Fruit fly (Drosophila melanogaster) whole organism, prepupa: ENCODE measurements around the gene atl.
A peak's percentile ranks its signal among the peaks of the same experiment; 100 is the strongest.

Experiments used
- Blimp-1 ChIP-seq: fragments of 200-800 bp; sonication (Bioruptor generic); optimal IDR thresholded peaks from 3 replicates; lab custom pipeline; 2017; ENCODE audit warnings: missing biosample characterization, missing genetic modification characterization, mild to moderate bottlenecking, moderate library complexity, missing genetic modification reagents
- CG10631 ChIP-seq: fragments of 200-800 bp; sonication (Bioruptor generic); optimal IDR thresholded peaks from 2 replicates; lab custom pipeline; 2016; ENCODE audit warnings: missing biosample characterization, missing genetic modification characterization
- CG10669 ChIP-seq: fragments of 200-800 bp; sonication (Bioruptor generic); optimal IDR thresholded peaks from 3 replicates; lab custom pipeline; 2018; ENCODE audit warnings: missing biosample characterization, mild to moderate bottlenecking, missing genetic modification characterization, moderate library complexity
- CG11294 ChIP-seq: fragments of 200-800 bp; sonication (Bioruptor generic); IDR thresholded peaks from 2 replicates; pipeline ENCODE4 v1.3.6; 2022; ENCODE audit warnings: missing biosample characterization, missing genetic modification characterization
- CG11762 ChIP-seq: fragments of 200-800 bp; sonication (Bioruptor generic); optimal IDR thresholded peaks from 3 replicates; lab custom pipeline; 2016; ENCODE audit warnings: missing biosample characterization, missing genetic modification characterization; ENCODE audit not compliant: insufficient read depth
- CG11902 ChIP-seq: fragments of 200-800 bp; sonication (Bioruptor generic); optimal IDR thresholded peaks from 3 replicates; lab custom pipeline; 2016; ENCODE audit warnings: missing biosample characterization, missing genetic modification characterization
- CG16779 ChIP-seq: fragments of 200-800 bp; sonication (Bioruptor generic); optimal IDR thresholded peaks from 3 replicates; lab custom pipeline; 2017; ENCODE audit warnings: missing biosample characterization, mild to moderate bottlenecking, missing genetic modification characterization
- CG3032 ChIP-seq: fragments of 200-800 bp; optimal IDR thresholded peaks from 2 replicates; lab custom pipeline; 2019; ENCODE audit warnings: missing biosample characterization, mild to moderate bottlenecking, missing genetic modification characterization, moderate library complexity
- CG32006 ChIP-seq: fragments of 200-800 bp; sonication (Bioruptor generic); optimal IDR thresholded peaks from 3 replicates; lab custom pipeline; 2017; ENCODE audit warnings: missing biosample characterization, mild to moderate bottlenecking, missing genetic modification characterization
- CG4318 ChIP-seq: fragments of 200-800 bp; sonication (Bioruptor generic); optimal IDR thresholded peaks from 3 replicates; lab custom pipeline; 2017; ENCODE audit warnings: missing biosample characterization, mild to moderate bottlenecking, missing genetic modification characterization
- CG6163 ChIP-seq: fragments of 200-800 bp; sonication (Bioruptor generic); IDR thresholded peaks from 3 replicates; pipeline ENCODE4 v1.3.6; 2022; ENCODE audit warnings: missing biosample characterization, missing genetic modification characterization
- CG6276 ChIP-seq: fragments of 200-800 bp; sonication (Bioruptor generic); optimal IDR thresholded peaks from 2 replicates; lab custom pipeline; 2017; ENCODE audit warnings: missing biosample characterization, mild to moderate bottlenecking, missing genetic modification characterization
- CG6808 ChIP-seq: fragments of 200-800 bp; sonication (Bioruptor generic); optimal IDR thresholded peaks from 3 replicates; lab custom pipeline; 2017; ENCODE audit warnings: missing biosample characterization, missing genetic modification characterization, mild to moderate bottlenecking, moderate library complexity, missing genetic modification reagents
- CG6854 ChIP-seq: fragments of 200-800 bp; sonication (Bioruptor generic); optimal IDR thresholded peaks from 2 replicates; lab custom pipeline; 2017; ENCODE audit warnings: missing biosample characterization, mild to moderate bottlenecking, missing genetic modification characterization
- CG7368 ChIP-seq: fragments of 200-800 bp; sonication (Bioruptor generic); optimal IDR thresholded peaks from 3 replicates; lab custom pipeline; 2016; ENCODE audit warnings: missing biosample characterization, missing genetic modification characterization
- CG8119 ChIP-seq: fragments of 200-800 bp; sonication (Bioruptor generic); IDR thresholded peaks from 3 replicates; pipeline ENCODE4 v1.3.6; 2022; ENCODE audit warnings: missing biosample characterization, missing genetic modification characterization
- CG9139 ChIP-seq: fragments of 200-800 bp; sonication (Bioruptor generic); optimal IDR thresholded peaks from 3 replicates; lab custom pipeline; 2017; ENCODE audit warnings: missing biosample characterization, mild to moderate bottlenecking, missing genetic modification characterization
- Eip78C ChIP-seq: fragments of 200-800 bp; sonication (Bioruptor generic); peaks from one replicate; lab custom pipeline; 2016; ENCODE audit warnings: missing biosample characterization, missing genetic modification characterization
- Ets21C ChIP-seq: fragments of 200-800 bp; sonication (Bioruptor generic); optimal IDR thresholded peaks from 3 replicates; lab custom pipeline; 2016; ENCODE audit warnings: missing biosample characterization, missing genetic modification characterization
- Ets96B ChIP-seq: fragments of 200-800 bp; optimal IDR thresholded peaks from 2 replicates; lab custom pipeline; 2019; ENCODE audit warnings: missing biosample characterization, mild to moderate bottlenecking, missing genetic modification characterization, moderate library complexity
- Hr38 ChIP-seq: sonication (Bioruptor generic); optimal IDR thresholded peaks from 2 replicates; lab custom pipeline; 2016; ENCODE audit warnings: missing biosample characterization, missing genetic modification characterization
- Hr39 ChIP-seq: fragments of 200-800 bp; sonication (Bioruptor generic); optimal IDR thresholded peaks from 2 replicates; lab custom pipeline; 2016; ENCODE audit warnings: missing biosample characterization, missing genetic modification characterization
- Lpt ChIP-seq: fragments of 200-800 bp; sonication (Bioruptor generic); optimal IDR thresholded peaks from 3 replicates; lab custom pipeline; 2016; ENCODE audit warnings: missing biosample characterization, missing genetic modification characterization
- Met ChIP-seq: fragments of 200-800 bp; sonication (Bioruptor generic); optimal IDR thresholded peaks from 3 replicates; lab custom pipeline; 2016; ENCODE audit warnings: missing biosample characterization, missing genetic modification characterization
- OdsH ChIP-seq: fragments of 200-800 bp; sonication (Bioruptor generic); optimal IDR thresholded peaks from 3 replicates; lab custom pipeline; 2016; ENCODE audit warnings: missing biosample characterization, missing genetic modification characterization
- Smox ChIP-seq: fragments of 200-800 bp; sonication (Bioruptor generic); optimal IDR thresholded peaks from 3 replicates; lab custom pipeline; 2016; ENCODE audit warnings: missing biosample characterization, missing genetic modification characterization
- Sox15 ChIP-seq: fragments of 200-800 bp; sonication (Bioruptor generic); optimal IDR thresholded peaks from 3 replicates; lab custom pipeline; 2016; ENCODE audit warnings: missing biosample characterization, missing genetic modification characterization
- achi ChIP-seq: fragments of 200-800 bp; sonication (Bioruptor generic); optimal IDR thresholded peaks from 3 replicates; lab custom pipeline; 2016; ENCODE audit warnings: missing biosample characterization, missing genetic modification characterization
- acj6 ChIP-seq: fragments of 200-800 bp; sonication (Bioruptor generic); optimal IDR thresholded peaks from 3 replicates; lab custom pipeline; 2016; ENCODE audit warnings: missing biosample characterization, missing genetic modification characterization
- cyc ChIP-seq: fragments of 200-800 bp; sonication (Bioruptor generic); optimal IDR thresholded peaks from 3 replicates; lab custom pipeline; 2016; ENCODE audit warnings: missing biosample characterization, missing genetic modification characterization
- dac ChIP-seq: fragments of 200-800 bp; sonication (Bioruptor generic); optimal IDR thresholded peaks from 2 replicates; lab custom pipeline; 2017; ENCODE audit warnings: missing biosample characterization, mild to moderate bottlenecking, missing genetic modification characterization
- dsx ChIP-seq: fragments of 200-800 bp; optimal IDR thresholded peaks from 3 replicates; lab custom pipeline; 2019; ENCODE audit warnings: missing biosample characterization, mild to moderate bottlenecking, missing genetic modification characterization, moderate library complexity; ENCODE audit not compliant: poor library complexity, severe bottlenecking
- esn ChIP-seq: fragments of 200-800 bp; sonication (Bioruptor generic); optimal IDR thresholded peaks from 2 replicates; lab custom pipeline; 2016; ENCODE audit warnings: missing biosample characterization, mild to moderate bottlenecking, missing genetic modification characterization, moderate library complexity
- fd59A ChIP-seq: fragments of 200-800 bp; sonication (Bioruptor generic); optimal IDR thresholded peaks from 2 replicates; lab custom pipeline; 2017; ENCODE audit warnings: missing biosample characterization, mild to moderate bottlenecking, missing genetic modification characterization, missing genetic modification reagents
- fd85E ChIP-seq: fragments of 200-800 bp; sonication (Bioruptor generic); optimal IDR thresholded peaks from 3 replicates; lab custom pipeline; 2016; ENCODE audit warnings: missing biosample characterization, missing genetic modification characterization
- fkh ChIP-seq: fragments of 200-800 bp; sonication (Bioruptor generic); optimal IDR thresholded peaks from 3 replicates; lab custom pipeline; 2017; ENCODE audit warnings: missing biosample characterization, mild to moderate bottlenecking, missing genetic modification characterization, moderate library complexity
- lz ChIP-seq: fragments of 200-800 bp; sonication (Bioruptor generic); optimal IDR thresholded peaks from 3 replicates; lab custom pipeline; 2016; ENCODE audit warnings: missing biosample characterization, missing genetic modification characterization
- net ChIP-seq: fragments of 200-800 bp; sonication (Bioruptor generic); optimal IDR thresholded peaks from 3 replicates; lab custom pipeline; 2016; ENCODE audit warnings: missing biosample characterization, missing genetic modification characterization
- salr ChIP-seq, 2 experiments: fragments of 200-800 bp; sonication (Bioruptor generic); optimal IDR thresholded peaks; 3 replicates each; lab custom pipeline; 2016 to 2018; ENCODE audit warnings: missing biosample characterization in 2 of 2, missing genetic modification characterization in 2 of 2, mild to moderate bottlenecking in 1 of 2
- spab ChIP-seq: fragments of 200-800 bp; sonication (Bioruptor generic); optimal IDR thresholded peaks from 2 replicates; lab custom pipeline; 2017; ENCODE audit warnings: missing biosample characterization, mild to moderate bottlenecking, missing genetic modification characterization, missing genetic modification reagents
- ss ChIP-seq, 2 experiments: fragments of 200-800 bp; sonication (Bioruptor generic); optimal IDR thresholded peaks; 2 replicates in 1 of 2; 3 replicates in 1 of 2; lab custom pipeline; 2017 to 2018; ENCODE audit warnings: mild to moderate bottlenecking in 2 of 2, missing biosample characterization in 2 of 2, missing genetic modification characterization in 2 of 2, moderate library complexity in 1 of 2
- svp ChIP-seq: fragments of 200-800 bp; sonication (Bioruptor generic); peaks from one replicate; lab custom pipeline; 2016; ENCODE audit warnings: missing biosample characterization, missing genetic modification characterization
- vri ChIP-seq: fragments of 200-800 bp; sonication (Bioruptor generic); optimal IDR thresholded peaks from 3 replicates; lab custom pipeline; 2016; ENCODE audit warnings: missing biosample characterization, mild to moderate bottlenecking, missing genetic modification characterization

The atl gene

dm6 chr3R:24606868-24607267 is 18.6 kb upstream of the atl start (continued):
- TF ChIP-seq CG10669 (GFP tag; lab: Kevin White, UChicago): no peak
- TF ChIP-seq Hr38 (GFP tag; lab: Kevin White, UChicago): no peak
- TF ChIP-seq CG8119 (GFP tag; lab: Robert Waterston, UW): no peak
- no peak for TF ChIP-seq fd59A
- TF ChIP-seq svp (GFP tag; lab: Kevin White, UChicago): no peak
- peak; percentile 32 for TF ChIP-seq fkh (GFP tag; lab: Kevin White, UChicago)
- no peak for TF ChIP-seq net (GFP tag; lab: Kevin White, UChicago)
- TF ChIP-seq CG6276: no peak
- TF ChIP-seq CG7368 (GFP tag; lab: Kevin White, UChicago): no peak
- TF ChIP-seq Met: no peak
- TF ChIP-seq Ets96B: no peak
- TF ChIP-seq CG11762: no peak
- TF ChIP-seq Blimp-1 (GFP tag; lab: Kevin White, UChicago): no peak
- no peak for TF ChIP-seq achi (GFP tag; lab: Kevin White, UChicago)
- TF ChIP-seq CG6163 (GFP tag; lab: Robert Waterston, UW): 0 out of 3 replicates have a peak, but pooled peaks have one; percentile 8
- TF ChIP-seq esn (GFP tag; lab: Kevin White, UChicago): no peak
- TF ChIP-seq acj6 (GFP tag; lab: Kevin White, UChicago): no peak
- TF ChIP-seq CG11902 (GFP tag; lab: Kevin White, UChicago): no peak
- peak; percentile 14 for TF ChIP-seq CG6808 (GFP tag; lab: Kevin White, UChicago)
- no peak for TF ChIP-seq dac (GFP tag; lab: Kevin White, UChicago)
- no peak for TF ChIP-seq CG9139 (GFP tag; lab: Kevin White, UChicago)
- no peak for TF ChIP-seq Sox15 (GFP tag; lab: Kevin White, UChicago)
- no peak for TF ChIP-seq cyc (GFP tag; lab: Kevin White, UChicago)
- TF ChIP-seq, all 60 proteins: peak for 12

dm6 chr3R:24608316-24608715 is 17.2 kb upstream of the atl start:
- TF ChIP-seq CG32006 (no peak), dsx (GFP tag; lab: Kevin White, UChicago) (peak; percentile 35), CG3032 (tag; lab: Kevin White, UChicago) (peak; percentile 19), lz (GFP tag; lab: Kevin White, UChicago) (no peak), svp (GFP tag; lab: Kevin White, UChicago) (peak; percentile 65), CG9139 (GFP tag; lab: Kevin White, UChicago) (peak; percentile 33), CG6163 (GFP tag; lab: Robert Waterston, UW) (peak; percentile 71; the same call in 2 of the 3 replicates), CG10669 (GFP tag; lab: Kevin White, UChicago) (peak; percentile 32), Ets96B (peak; percentile 18), CG11294 (GFP tag; lab: Robert Waterston, UW) (no peak), Lpt (GFP tag; lab: Kevin White, UChicago) (no peak), CG16779 (no peak), Met (no peak), ss (GFP tag; optimal IDR thresholded peaks at IDR 0.05; lab: Kevin White, UChicago) (peak; percentile 48 to 58), CG7368 (GFP tag; lab: Kevin White, UChicago) (no peak), Eip78C (peak; percentile 65), salr (GFP tag; optimal IDR thresholded peaks at IDR 0.05; lab: Kevin White, UChicago) (no peak), CG6808 (GFP tag; lab: Kevin White, UChicago) (peak; percentile 54), dac (GFP tag; lab: Kevin White, UChicago) (no peak), spab (GFP tag; lab: Kevin White, UChicago) (peak; percentile 43), net (GFP tag; lab: Kevin White, UChicago) (no peak), CG6276 (no peak)

dm6 chr3R:24613819-24614706 is 11.4 kb upstream of the atl start:
- peak; percentile 59 for TF ChIP-seq Hr39 (GFP tag; lab: Kevin White, UChicago)
- TF ChIP-seq Ets21C (GFP tag; lab: Kevin White, UChicago): peak; percentile 26
- peak; percentile 59 for TF ChIP-seq esn (GFP tag; lab: Kevin White, UChicago)
- TF ChIP-seq acj6 (GFP tag; lab: Kevin White, UChicago): peak; percentile 58
- TF ChIP-seq CG3032 (tag; lab: Kevin White, UChicago): peak; percentile 52
- TF ChIP-seq spab (GFP tag; lab: Kevin White, UChicago): peak; percentile 81
- TF ChIP-seq fd59A: peak; percentile 9
- peak; percentile 25 for TF ChIP-seq CG4318 (GFP tag; lab: Kevin White, UChicago)
- peak; percentile 85 for TF ChIP-seq svp (GFP tag; lab: Kevin White, UChicago)
- peak; percentile 16 for TF ChIP-seq CG10631 (GFP tag; lab: Kevin White, UChicago)
- peak; percentile 88 for TF ChIP-seq CG9139 (GFP tag; lab: Kevin White, UChicago)
- TF ChIP-seq achi (GFP tag; lab: Kevin White, UChicago): peak; percentile 65
- peak; percentile 61 for TF ChIP-seq CG32006
- TF ChIP-seq vri (GFP tag; lab: Kevin White, UChicago): peak; percentile 66
- TF ChIP-seq fd85E (GFP tag; lab: Kevin White, UChicago): peak; percentile 1
- TF ChIP-seq Ets96B: peak; percentile 69
- TF ChIP-seq CG6854 (GFP tag; lab: Kevin White, UChicago): peak; percentile 92
- peak in 1 of 2 experiments; percentile 30 for TF ChIP-seq salr (GFP tag; optimal IDR thresholded peaks at IDR 0.05; lab: Kevin White, UChicago)
- peak; percentile 33 for TF ChIP-seq Smox (GFP tag; lab: Kevin White, UChicago)
- TF ChIP-seq OdsH (GFP tag; lab: Kevin White, UChicago): peak; percentile 40
